Worm (Caenorhabditis elegans) whole organism, late embryonic: ENCODE data around the gene B0361.4.
A peak's percentile ranks its signal among the peaks of the same experiment; 100 is the strongest.

Experiments
- ceh-19 ChIP-seq: fragments of 200-800 bp; sonication (Bioruptor generic); optimal IDR thresholded peaks from 2 replicates; lab custom pipeline; 2018; ENCODE audit warnings: mild to moderate bottlenecking, missing genetic modification characterization, missing compliant biosample characterization
- ceh-2 ChIP-seq: sonication (generic microtip); optimal IDR thresholded peaks from 2 replicates; lab custom pipeline; 2016; ENCODE audit warnings: missing genotype, missing genetic modification characterization, missing compliant biosample characterization
- ceh-48 ChIP-seq: sonication (generic microtip); optimal IDR thresholded peaks from 2 replicates; lab custom pipeline; 2016; ENCODE audit warnings: missing genetic modification characterization, inconsistent platforms, missing compliant biosample characterization
- dmd-4 ChIP-seq: sonication (generic microtip); optimal IDR thresholded peaks from 2 replicates; lab custom pipeline; 2016; ENCODE audit warnings: borderline replicate concordance, missing genetic modification characterization, missing compliant biosample characterization
- ets-4 ChIP-seq: sonication (generic microtip); optimal IDR thresholded peaks from 2 replicates; lab custom pipeline; 2016; ENCODE audit warnings: missing genetic modification characterization, missing compliant biosample characterization
- fax-1 ChIP-seq: sonication (generic microtip); optimal IDR thresholded peaks from 2 replicates; lab custom pipeline; 2016; ENCODE audit warnings: missing genotype, missing genetic modification characterization, missing compliant biosample characterization
- hlh-30 ChIP-seq: sonication (generic microtip); optimal IDR thresholded peaks from 2 replicates; lab custom pipeline; 2017; ENCODE audit warnings: antibody characterized with exemption, missing genetic modification characterization, missing compliant biosample characterization; ENCODE audit not compliant: insufficient read depth
- nhr-11 ChIP-seq: fragments of 150-350 bp; optimal IDR thresholded peaks from 2 replicates; lab custom pipeline; 2014; ENCODE audit warnings: missing biosample characterization, missing genetic modification characterization
- npax-4 ChIP-seq: sonication (generic microtip); optimal IDR thresholded peaks from 2 replicates; lab custom pipeline; 2016; ENCODE audit warnings: missing genetic modification characterization, missing compliant biosample characterization
- pha-4 ChIP-seq: fragments of 150-350 bp; optimal IDR thresholded peaks from 2 replicates; lab custom pipeline; 2018; ENCODE audit warnings: missing biosample characterization, missing genetic modification reagents, missing genetic modification characterization
- pqm-1 ChIP-seq: sonication (generic microtip); optimal IDR thresholded peaks from 2 replicates; lab custom pipeline; 2016; ENCODE audit warnings: missing genetic modification characterization, missing compliant biosample characterization
- tbx-7 ChIP-seq: sonication (generic microtip); optimal IDR thresholded peaks from 2 replicates; lab custom pipeline; 2016; ENCODE audit warnings: missing genotype, missing genetic modification characterization, missing compliant biosample characterization
- unc-55 ChIP-seq: sonication (generic microtip); optimal IDR thresholded peaks from 2 replicates; lab custom pipeline; 2017; ENCODE audit warnings: missing biosample characterization, missing genetic modification reagents, missing genetic modification characterization
- unc-86 ChIP-seq: sonication (generic microtip); optimal IDR thresholded peaks from 2 replicates; lab custom pipeline; 2016; ENCODE audit warnings: missing genetic modification characterization, missing compliant biosample characterization

DNA sequence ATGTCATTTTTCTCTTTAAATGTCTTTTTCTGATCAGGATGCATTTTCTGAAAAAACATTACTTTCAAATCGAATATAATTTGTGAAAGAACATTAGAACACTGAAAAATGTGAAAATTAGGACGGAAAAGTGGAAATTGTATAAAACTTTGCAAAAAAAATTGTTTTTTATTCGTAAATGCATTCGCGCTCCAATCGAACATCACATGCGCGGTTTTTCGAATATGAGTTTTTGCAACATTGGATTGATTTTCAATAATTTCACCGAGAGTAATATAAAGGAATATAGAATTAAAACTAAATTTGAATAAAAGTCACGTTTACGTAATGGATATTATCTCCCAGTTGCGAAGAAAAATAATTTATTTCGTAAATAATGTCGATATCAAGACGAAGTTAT, 18.4 kb downstream of the B0361.4 start, which contains the start of the genes spot-1 and B0361.11:
- TF ChIP-seq pha-4 (tag; lab: Kevin White, UChicago) (no peak), dmd-4 (no peak), nhr-11 (tag; lab: Kevin White, UChicago) (no peak), hlh-30 (tag; lab: Kevin White, UChicago) (peak; percentile 31), ceh-19 (GFP tag; lab: Kevin White, UChicago) (no peak), unc-86 (tag; lab: Kevin White, UChicago) (no peak), unc-55 (GFP tag; lab: Kevin White, UChicago) (no peak), ceh-2 (tag; lab: Kevin White, UChicago) (no peak), pqm-1 (tag; lab: Kevin White, UChicago) (no peak), ets-4 (tag; lab: Kevin White, UChicago) (no peak), npax-4 (tag; lab: Kevin White, UChicago) (no peak), ceh-48 (tag; lab: Kevin White, UChicago) (peak; percentile 19), tbx-7 (tag; lab: Kevin White, UChicago) (no peak), fax-1 (tag; lab: Kevin White, UChicago) (no peak)
